Worm (Caenorhabditis elegans) whole organism, L2 larva: ENCODE results near the gene idhb-1.

Experiments
- ZK546.5 ChIP-seq: sonication (generic microtip); optimal IDR thresholded peaks from 2 replicates; lab custom pipeline; 2017; ENCODE audit warnings: missing biosample characterization, missing genetic modification characterization
- aly-2 ChIP-seq: fragments of 150-350 bp; optimal IDR thresholded peaks from 2 replicates; lab custom pipeline; 2014; ENCODE audit warnings: missing biosample characterization, missing genetic modification characterization
- ama-1 ChIP-seq: fragments of 150-350 bp; optimal IDR thresholded peaks from 2 replicates; lab custom pipeline; 2018; ENCODE audit warnings: inconsistent platforms
- ceh-82 ChIP-seq: fragments of 150-350 bp; optimal IDR thresholded peaks from 2 replicates; lab custom pipeline; 2014; ENCODE audit warnings: missing biosample characterization, missing genetic modification characterization
- mdl-1 ChIP-seq, 2 experiments: fragments of 150-350 bp in 1 of 2; sonication (generic microtip) in 1 of 2; optimal IDR thresholded peaks; 2 replicates each; lab custom pipeline; 2017; ENCODE audit warnings: missing biosample characterization in 2 of 2, missing genetic modification characterization in 2 of 2
- nhr-10 ChIP-seq: sonication (generic microtip); optimal IDR thresholded peaks from 2 replicates; lab custom pipeline; 2017; ENCODE audit warnings: missing biosample characterization, missing genetic modification characterization
- nhr-23 ChIP-seq: fragments of 150-350 bp; optimal IDR thresholded peaks from 2 replicates; lab custom pipeline; 2014; ENCODE audit warnings: missing biosample characterization, missing genetic modification reagents, missing genetic modification characterization
- nhr-25 ChIP-seq: fragments of 150-350 bp; sonication (generic microtip); optimal IDR thresholded peaks from 3 replicates; lab custom pipeline; 2014; ENCODE audit warnings: missing biosample characterization, missing genetic modification characterization
- nhr-77 ChIP-seq: fragments of 150-350 bp; optimal IDR thresholded peaks from 2 replicates; lab custom pipeline; 2014; ENCODE audit warnings: missing biosample characterization, missing genetic modification characterization
- skn-1 ChIP-seq: sonication (generic microtip); optimal IDR thresholded peaks from 2 replicates; lab custom pipeline; 2017; ENCODE audit warnings: missing biosample characterization, missing genetic modification characterization
- unc-62 ChIP-seq: fragments of 150-350 bp; optimal IDR thresholded peaks from 2 replicates; lab custom pipeline; 2014; ENCODE audit warnings: missing biosample characterization, missing genetic modification reagents, missing genetic modification characterization
- zag-1 ChIP-seq: fragments of 150-350 bp; optimal IDR thresholded peaks from 2 replicates; lab custom pipeline; 2014; ENCODE audit warnings: missing biosample characterization, missing genetic modification characterization

ce11 chrX:14145634-14146033, 28.2 kb downstream of the idhb-1 start:
- TF ChIP-seq ceh-82 (no peak), unc-62 (GFP tag; lab: Kevin White, UChicago) (no peak), ZK546.5 (no peak), mdl-1 (tag; optimal IDR thresholded peaks at IDR 0.05; lab: Kevin White, UChicago) (no peak), aly-2 (no peak), ama-1 (lab: Kevin White, UChicago) (no peak), nhr-25 (tag; lab: Kevin White, UChicago) (no peak), nhr-77 (tag; lab: Kevin White, UChicago) (no peak), skn-1 (tag; lab: Kevin White, UChicago) (no peak), zag-1 (tag; lab: Kevin White, UChicago) (no peak), nhr-10 (tag; lab: Kevin White, UChicago) (no peak), nhr-23 (tag; lab: Kevin White, UChicago) (no peak)
